Worm (Caenorhabditis elegans) whole organism, midembryonic: ENCODE data around the gene wdr-46.

Experiments used
- T22C8.4 ChIP-seq: fragments of 200-800 bp; sonication (Bioruptor generic); IDR thresholded peaks from 2 replicates; pipeline ENCODE4 v1.3.6; 2022; ENCODE audit warnings: missing genetic modification characterization, missing compliant biosample characterization
- cog-1 ChIP-seq: sonication (generic microtip); optimal IDR thresholded peaks from 2 replicates; lab custom pipeline; 2016; ENCODE audit warnings: missing genetic modification characterization, missing compliant biosample characterization
- flt-1 ChIP-seq: fragments of 200-800 bp; sonication (Bioruptor generic); IDR thresholded peaks from 2 replicates; pipeline ENCODE4 v1.3.6; 2022; ENCODE audit warnings: missing genetic modification characterization, missing compliant biosample characterization
- klf-2 ChIP-seq: fragments of 200-800 bp; sonication (Bioruptor generic); conservative IDR thresholded peaks from 2 replicates; pipeline ENCODE4 v1.3.6; 2022; ENCODE audit warnings: missing genetic modification reagents, missing genetic modification characterization, missing compliant biosample characterization
- med-1 ChIP-seq: sonication (generic microtip); optimal IDR thresholded peaks from 2 replicates; lab custom pipeline; 2017; ENCODE audit warnings: missing genetic modification characterization, mild to moderate bottlenecking, missing compliant biosample characterization, antibody characterized with exemption, missing genetic modification reagents; ENCODE audit not compliant: insufficient read depth
- ref-1 ChIP-seq: fragments of 200-800 bp; sonication (Bioruptor generic); conservative IDR thresholded peaks from 2 replicates; pipeline ENCODE4 v1.3.6; 2022; ENCODE audit warnings: missing genetic modification reagents, missing genetic modification characterization, missing compliant biosample characterization
- tab-1 ChIP-seq: fragments of 200-800 bp; sonication (Bioruptor generic); IDR thresholded peaks from 2 replicates; pipeline ENCODE4 v1.3.6; 2022; ENCODE audit warnings: missing genetic modification characterization, missing compliant biosample characterization
- ztf-23 ChIP-seq: fragments of 200-800 bp; sonication (Bioruptor generic); IDR thresholded peaks from 2 replicates; pipeline ENCODE4 v1.3.6; 2022; ENCODE audit warnings: missing genetic modification reagents, missing genetic modification characterization, missing compliant biosample characterization

ce11 chrIV:12330840-12331359 lies 41.2 kb upstream of the wdr-46 start, which contains the start of gene ufd-1:
- TF ChIP-seq ztf-23 (GFP tag; lab: Robert Waterston, UW) (no peak), med-1 (GFP tag; lab: Kevin White, UChicago) (no peak), T22C8.4 (GFP tag; lab: Robert Waterston, UW) (no peak), cog-1 (tag; lab: Kevin White, UChicago) (no peak), ref-1 (no peak), tab-1 (GFP tag; lab: Robert Waterston, UW) (no peak), klf-2 (GFP tag; lab: Robert Waterston, UW) (no peak), flt-1 (GFP tag; lab: Robert Waterston, UW) (no peak)
